Fruit fly (Drosophila melanogaster) whole organism, embryonic: Measurements from ENCODE around the gene ry.

Experiments used
- BEAF-32 ChIP-seq: fragments of 200-800 bp; sonication (Bioruptor generic); optimal IDR thresholded peaks from 3 replicates; lab custom pipeline; 2017; ENCODE audit warnings: missing biosample characterization, missing genetic modification characterization, mild to moderate bottlenecking, moderate library complexity, missing genetic modification reagents
- Bgb ChIP-seq: fragments of 200-800 bp; sonication (Bioruptor generic); IDR thresholded peaks from 2 replicates; pipeline ENCODE4 v1.3.6; 2022; ENCODE audit warnings: missing biosample characterization, missing genetic modification characterization; ENCODE audit not compliant: partially characterized antibody
- CG10267 ChIP-seq: fragments of 200-800 bp; sonication (Bioruptor generic); optimal IDR thresholded peaks from 2 replicates; lab custom pipeline; 2018; ENCODE audit warnings: missing biosample characterization, mild to moderate bottlenecking, missing genetic modification characterization, moderate library complexity
- CG11723 ChIP-seq: fragments of 200-800 bp; sonication (Bioruptor generic); optimal IDR thresholded peaks from 2 replicates; lab custom pipeline; 2017; ENCODE audit warnings: missing biosample characterization, mild to moderate bottlenecking, missing genetic modification characterization
- CG12391 ChIP-seq: fragments of 200-800 bp; sonication (Bioruptor generic); optimal IDR thresholded peaks from 3 replicates; lab custom pipeline; 2018; ENCODE audit warnings: missing biosample characterization, mild to moderate bottlenecking, missing genetic modification characterization, moderate library complexity
- CG13287 ChIP-seq: fragments of 200-800 bp; sonication (Bioruptor generic); IDR thresholded peaks from 2 replicates; pipeline ENCODE4 v1.3.6; 2022; ENCODE audit warnings: missing biosample characterization, missing genetic modification characterization; ENCODE audit not compliant: partially characterized antibody
- CG14710 ChIP-seq: fragments of 200-800 bp; sonication (Bioruptor generic); optimal IDR thresholded peaks from 3 replicates; lab custom pipeline; 2019; ENCODE audit warnings: missing biosample characterization, mild to moderate bottlenecking, missing genetic modification characterization, moderate library complexity
- CG15269 ChIP-seq: fragments of 200-800 bp; sonication (Bioruptor generic); optimal IDR thresholded peaks from 2 replicates; lab custom pipeline; 2018; ENCODE audit warnings: missing biosample characterization, mild to moderate bottlenecking, missing genetic modification characterization, moderate library complexity
- CG17829 ChIP-seq: fragments of 200-800 bp; optimal IDR thresholded peaks from 2 replicates; lab custom pipeline; 2019; ENCODE audit warnings: missing biosample characterization, mild to moderate bottlenecking, missing genetic modification characterization, moderate library complexity
- CG18011 ChIP-seq: fragments of 200-800 bp; sonication (Bioruptor generic); optimal IDR thresholded peaks from 2 replicates; lab custom pipeline; 2017; ENCODE audit warnings: missing biosample characterization, missing genetic modification characterization, mild to moderate bottlenecking, moderate library complexity, missing genotype
- CG18619 ChIP-seq: fragments of 200-800 bp; sonication (Bioruptor generic); optimal IDR thresholded peaks from 3 replicates; lab custom pipeline; 2017; ENCODE audit warnings: missing biosample characterization, mild to moderate bottlenecking, missing genetic modification characterization
- CG2712 ChIP-seq: fragments of 200-800 bp; optimal IDR thresholded peaks from 3 replicates; lab custom pipeline; 2019; ENCODE audit warnings: missing biosample characterization, mild to moderate bottlenecking, missing genetic modification characterization, moderate library complexity
- CG30020 ChIP-seq: fragments of 200-800 bp; optimal IDR thresholded peaks from 2 replicates; lab custom pipeline; 2019; ENCODE audit warnings: missing biosample characterization, mild to moderate bottlenecking, missing genetic modification characterization, moderate library complexity
- CG34422 ChIP-seq: fragments of 200-800 bp; sonication (Bioruptor generic); IDR thresholded peaks from 3 replicates; pipeline ENCODE4 v1.3.6; 2022; ENCODE audit warnings: missing biosample characterization, missing genetic modification characterization
- CG3847 ChIP-seq: fragments of 200-800 bp; sonication (Bioruptor generic); IDR thresholded peaks from 2 replicates; pipeline ENCODE4 v1.3.6; 2022; ENCODE audit warnings: missing biosample characterization, missing genetic modification characterization
- CG7928 ChIP-seq: fragments of 200-800 bp; sonication (Bioruptor generic); optimal IDR thresholded peaks from 2 replicates; lab custom pipeline; 2017; ENCODE audit warnings: missing biosample characterization, mild to moderate bottlenecking, missing genetic modification characterization
- CG8290 ChIP-seq, 3 experiments: fragments of 200-800 bp; sonication (Bioruptor generic); optimal IDR thresholded peaks; 2 replicates each; lab custom pipeline; 2016 to 2019; ENCODE audit warnings: missing biosample characterization in 3 of 3, missing genetic modification characterization in 3 of 3, mild to moderate bottlenecking in 2 of 3, moderate library complexity in 1 of 3
- CG8765 ChIP-seq: fragments of 200-800 bp; sonication (Bioruptor generic); IDR thresholded peaks from 2 replicates; pipeline ENCODE4 v1.3.6; 2022; ENCODE audit warnings: missing biosample characterization, missing genetic modification characterization
- CG9609 ChIP-seq: fragments of 200-800 bp; sonication (Bioruptor generic); optimal IDR thresholded peaks from 3 replicates; lab custom pipeline; 2016; ENCODE audit warnings: missing biosample characterization, missing genetic modification characterization
- Chrac-16 ChIP-seq: fragments of 200-800 bp; sonication (Bioruptor generic); optimal IDR thresholded peaks from 3 replicates; lab custom pipeline; 2016; ENCODE audit warnings: missing biosample characterization, missing genetic modification characterization
- Dll ChIP-seq: fragments of 200-800 bp; sonication (Bioruptor generic); IDR thresholded peaks from 4 replicates; pipeline ENCODE4 v1.3.6; 2022; ENCODE audit warnings: missing biosample characterization, missing genetic modification characterization; ENCODE audit not compliant: partially characterized antibody
- Hr78 ChIP-seq, 2 experiments: fragments of 200-800 bp in 1 of 2; fragments of >200 bp in 1 of 2; sonication (Bioruptor generic) in 1 of 2; optimal IDR thresholded peaks; 2 replicates each; lab custom pipeline; 2017 to 2019; ENCODE audit warnings: missing biosample characterization in 2 of 2, missing genetic modification characterization in 2 of 2, mild to moderate bottlenecking in 1 of 2, moderate library complexity in 1 of 2
- Lhr ChIP-seq: fragments of 200-800 bp; sonication (Bioruptor generic); optimal IDR thresholded peaks from 3 replicates; lab custom pipeline; 2017; ENCODE audit warnings: mild to moderate bottlenecking, missing biosample characterization, missing genetic modification reagents, missing genetic modification characterization
- MESR4 ChIP-seq: fragments of 200-800 bp; sonication (Bioruptor generic); optimal IDR thresholded peaks from 2 replicates; lab custom pipeline; 2018; ENCODE audit warnings: missing biosample characterization, mild to moderate bottlenecking, missing genetic modification characterization, moderate library complexity
- Meics ChIP-seq: fragments of 200-800 bp; sonication (Bioruptor generic); optimal IDR thresholded peaks from 2 replicates; lab custom pipeline; 2017; ENCODE audit warnings: missing biosample characterization, mild to moderate bottlenecking, missing genetic modification characterization
- Myb ChIP-seq: fragments of 200-800 bp; sonication (Bioruptor generic); optimal IDR thresholded peaks from 2 replicates; lab custom pipeline; 2016; ENCODE audit warnings: missing biosample characterization, missing genetic modification characterization
- NK7.1 ChIP-seq: fragments of 200-800 bp; sonication (Bioruptor generic); optimal IDR thresholded peaks from 3 replicates; lab custom pipeline; 2016; ENCODE audit warnings: missing biosample characterization, missing genetic modification characterization
- Nf-YA ChIP-seq: fragments of 200-800 bp; sonication (Bioruptor generic); IDR thresholded peaks from 2 replicates; pipeline ENCODE4 v1.3.6; 2022; ENCODE audit warnings: missing biosample characterization, missing genetic modification characterization
- PHDP ChIP-seq: fragments of 200-800 bp; sonication (Bioruptor generic); optimal IDR thresholded peaks from 3 replicates; lab custom pipeline; 2018; ENCODE audit warnings: missing biosample characterization, mild to moderate bottlenecking, missing genetic modification characterization, moderate library complexity
- Ravus ChIP-seq: fragments of 200-800 bp; sonication (Bioruptor generic); IDR thresholded peaks from 2 replicates; pipeline ENCODE4 v1.3.6; 2022; ENCODE audit warnings: missing biosample characterization, missing genetic modification characterization
- Sin3A ChIP-seq: fragments of >200 bp; optimal IDR thresholded peaks from 2 replicates; lab custom pipeline; 2018
- ap ChIP-seq: fragments of 200-800 bp; sonication (Bioruptor generic); IDR thresholded peaks from 2 replicates; pipeline ENCODE4 v1.3.6; 2022; ENCODE audit warnings: missing biosample characterization, missing genetic modification characterization
- bbx ChIP-seq: fragments of 200-800 bp; sonication (Bioruptor generic); IDR thresholded peaks from 2 replicates; pipeline ENCODE4 v1.3.6; 2022; ENCODE audit warnings: missing biosample characterization, missing genetic modification characterization; ENCODE audit not compliant: partially characterized antibody
- cg ChIP-seq: fragments of 200-800 bp; sonication (Bioruptor generic); optimal IDR thresholded peaks from 3 replicates; lab custom pipeline; 2019; ENCODE audit warnings: missing biosample characterization, mild to moderate bottlenecking, missing genetic modification characterization, moderate library complexity
- chm ChIP-seq: fragments of 200-800 bp; sonication (Bioruptor generic); IDR thresholded peaks from 2 replicates; pipeline ENCODE4 v1.3.6; 2022; ENCODE audit warnings: missing biosample characterization, missing genetic modification characterization
- crp ChIP-seq, 2 experiments: fragments of 200-800 bp; sonication (Bioruptor generic); optimal IDR thresholded peaks; 2 replicates in 1 of 2; 3 replicates in 1 of 2; lab custom pipeline; 2017; ENCODE audit warnings: missing biosample characterization in 2 of 2, missing genetic modification characterization in 2 of 2, mild to moderate bottlenecking in 1 of 2, moderate library complexity in 1 of 2
- dpn ChIP-seq, 2 experiments: fragments of 200-800 bp; sonication (Bioruptor generic); optimal IDR thresholded peaks; 3 replicates each; lab custom pipeline; 2016; ENCODE audit warnings: missing biosample characterization in 2 of 2, missing genetic modification characterization in 2 of 2
- gfzf ChIP-seq: fragments of 200-800 bp; sonication (Bioruptor generic); optimal IDR thresholded peaks from 2 replicates; lab custom pipeline; 2016; ENCODE audit warnings: missing biosample characterization, mild to moderate bottlenecking, missing genetic modification characterization, moderate library complexity
- nmo ChIP-seq: fragments of 200-800 bp; sonication (Bioruptor generic); optimal IDR thresholded peaks from 2 replicates; lab custom pipeline; 2018; ENCODE audit warnings: missing biosample characterization, mild to moderate bottlenecking, missing genetic modification characterization, moderate library complexity
- pan ChIP-seq, 4 experiments: fragments of >200 bp in 3 of 4; fragments of 200-800 bp in 1 of 4; sonication (Bioruptor generic) in 1 of 4; optimal IDR thresholded peaks in 3 of 4; IDR thresholded peaks in 1 of 4; 2 replicates each; pipeline versions ENCODE4 v1.3.6 to Lab custom; 2017 to 2022; ENCODE audit warnings: missing biosample characterization in 2 of 4, missing genetic modification characterization in 2 of 4, mixed read lengths in 1 of 4
- peb ChIP-seq: fragments of 200-800 bp; sonication (Bioruptor generic); IDR thresholded peaks from 2 replicates; pipeline ENCODE4 v1.3.6; 2022; ENCODE audit warnings: missing biosample characterization, missing genetic modification characterization
- pzg ChIP-seq: fragments of 200-800 bp; sonication (Bioruptor generic); optimal IDR thresholded peaks from 3 replicates; lab custom pipeline; 2018; ENCODE audit warnings: missing biosample characterization, mild to moderate bottlenecking, missing genetic modification characterization, moderate library complexity
- slp2 ChIP-seq: fragments of 200-800 bp; sonication (Bioruptor generic); optimal IDR thresholded peaks from 2 replicates; lab custom pipeline; 2016; ENCODE audit warnings: missing biosample characterization, missing genetic modification characterization
- tna ChIP-seq: fragments of 200-800 bp; sonication (Bioruptor generic); IDR thresholded peaks from 2 replicates; pipeline ENCODE4 v1.3.6; 2022; ENCODE audit warnings: missing biosample characterization, missing genetic modification characterization; ENCODE audit not compliant: partially characterized antibody
- trem ChIP-seq: fragments of 200-800 bp; optimal IDR thresholded peaks from 3 replicates; lab custom pipeline; 2019; ENCODE audit warnings: missing biosample characterization, mild to moderate bottlenecking, missing genetic modification characterization, moderate library complexity
- zf30C ChIP-seq: fragments of 200-800 bp; sonication (Bioruptor generic); optimal IDR thresholded peaks from 3 replicates; lab custom pipeline; 2018; ENCODE audit warnings: missing biosample characterization, mild to moderate bottlenecking, missing genetic modification characterization
- zfh1 ChIP-seq: fragments of 200-800 bp; sonication (Bioruptor generic); IDR thresholded peaks from 3 replicates; pipeline ENCODE4 v1.3.6; 2022; ENCODE audit warnings: missing biosample characterization, missing genetic modification characterization

Gene ry

DNA sequence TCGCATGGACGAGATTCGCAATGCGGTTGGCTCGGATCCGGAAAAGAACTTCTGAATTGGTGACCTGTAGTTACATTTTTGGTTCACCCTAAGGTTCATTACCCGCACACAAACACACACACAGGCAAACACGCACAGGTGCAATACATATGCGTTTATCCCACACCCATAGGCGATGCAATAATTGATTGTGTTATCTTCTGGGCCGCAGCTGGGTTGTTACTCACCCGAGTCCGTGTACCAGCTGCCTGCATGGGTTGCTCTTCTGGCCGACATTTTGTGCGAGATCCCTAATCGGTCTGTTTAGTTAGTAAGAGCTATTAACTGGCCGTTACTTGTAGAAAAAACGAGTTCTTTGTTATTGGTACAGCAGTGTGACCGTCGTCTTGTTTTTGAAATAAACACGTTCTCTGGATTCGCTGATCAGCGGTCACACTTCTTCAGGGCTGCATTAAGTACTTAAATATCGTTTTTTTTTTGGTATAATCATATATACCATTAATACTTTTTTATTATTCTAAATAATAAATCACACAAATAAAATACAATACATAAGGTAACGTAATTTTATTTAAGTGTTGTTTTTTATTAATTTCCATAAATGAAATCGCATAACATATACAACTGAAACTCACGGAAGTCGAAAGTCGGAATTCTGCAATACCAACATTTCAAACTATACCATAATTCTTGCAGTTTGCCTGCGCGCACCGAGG, 21.3 kb upstream of the ry start, which contains the start of gene CG8031:
Gene CG8031 (minus strand): TSS at position 406 of the 716 bp plus-strand sequence.
- peak; percentile 78 for TF ChIP-seq Lhr
- peak; percentile 90 for TF ChIP-seq CG7928 (GFP tag; lab: Kevin White, UChicago)
- TF ChIP-seq dpn (GFP tag; optimal IDR thresholded peaks at IDR 0.05; lab: Kevin White, UChicago) = no peak
- TF ChIP-seq CG12391 (tag; lab: Kevin White, UChicago) = peak; percentile 41
- TF ChIP-seq Dll = 0 out of 4 replicates have a peak, but pooled peaks have one; percentile 17
- 0 out of 2 replicates have a peak, but pooled peaks have one; percentile 17 for TF ChIP-seq Bgb
- peak; percentile 68 for TF ChIP-seq nmo
- TF ChIP-seq Sin3A (lab: Kevin White, UChicago) = peak; percentile 91
- TF ChIP-seq MESR4 (GFP tag; lab: Kevin White, UChicago) = peak; percentile 97
- no peak for TF ChIP-seq Ravus (GFP tag; lab: Robert Waterston, UW)
- peak; percentile 83 for TF ChIP-seq CG14710 (tag; lab: Kevin White, UChicago)
- TF ChIP-seq cg = peak; percentile 97
- TF ChIP-seq CG30020 (tag; lab: Kevin White, UChicago) = peak; percentile 27
- TF ChIP-seq PHDP (tag; lab: Kevin White, UChicago) = no peak
- no peak for TF ChIP-seq peb (GFP tag; lab: Robert Waterston, UW)
- no peak for TF ChIP-seq CG8765 (GFP tag; lab: Robert Waterston, UW)
- TF ChIP-seq CG11723 (GFP tag; lab: Kevin White, UChicago) = no peak
- no peak for TF ChIP-seq CG18619 (GFP tag; lab: Kevin White, UChicago)
- no peak for TF ChIP-seq chm (GFP tag; lab: Robert Waterston, UW)
- peak; percentile 7 for TF ChIP-seq CG17829 (tag; lab: Kevin White, UChicago)
- TF ChIP-seq Myb (GFP tag; lab: Kevin White, UChicago) = peak; percentile 35
- no peak for TF ChIP-seq NK7.1 (GFP tag; lab: Kevin White, UChicago)
- no peak for TF ChIP-seq Chrac-16 (GFP tag; lab: Kevin White, UChicago)
- no peak for TF ChIP-seq slp2 (GFP tag; lab: Kevin White, UChicago)
- TF ChIP-seq zfh1 (GFP tag; lab: Robert Waterston, UW) = 0 out of 3 replicates have a peak, but pooled peaks have one; percentile 16
- TF ChIP-seq tna (GFP tag; lab: Robert Waterston, UW) = no peak
- TF ChIP-seq CG18011 (GFP tag; lab: Kevin White, UChicago) = no peak
- TF ChIP-seq CG3847 (GFP tag; lab: Robert Waterston, UW) = peak; percentile 54
- peak; percentile 62 for TF ChIP-seq pzg (GFP tag; lab: Kevin White, UChicago)
- peak; percentile 17 for TF ChIP-seq CG2712 (tag; lab: Kevin White, UChicago)
- no peak for TF ChIP-seq CG9609 (GFP tag; lab: Kevin White, UChicago)
- no peak for TF ChIP-seq pan (optimal IDR thresholded peaks at IDR 0.05; lab: Kevin White, UChicago)
- no peak for TF ChIP-seq pan (GFP tag; optimal IDR thresholded peaks at IDR 0.05 in 1 of 2, IDR thresholded peaks at IDR 0.05 in 1 of 2)
- TF ChIP-seq gfzf (GFP tag; lab: Kevin White, UChicago) = peak; percentile 82
- TF ChIP-seq Nf-YA = no peak
- TF ChIP-seq ap (GFP tag; lab: Robert Waterston, UW) = no peak
- no peak for TF ChIP-seq Meics (GFP tag; lab: Kevin White, UChicago)
- TF ChIP-seq CG34422 (GFP tag; lab: Robert Waterston, UW) = peak; percentile 66; the same call in 2 of the 3 replicates
- TF ChIP-seq CG8290 (GFP tag; optimal IDR thresholded peaks at IDR 0.05; lab: Kevin White, UChicago) = no peak
- no peak for TF ChIP-seq CG8290 (tag; optimal IDR thresholded peaks at IDR 0.05; lab: Kevin White, UChicago)
- TF ChIP-seq Hr78 (GFP tag; optimal IDR thresholded peaks at IDR 0.05; lab: Kevin White, UChicago) = no peak
- no peak for TF ChIP-seq CG15269 (tag; lab: Kevin White, UChicago)
- TF ChIP-seq CG13287 = no peak; the same call in 1 of the 2 replicates
- TF ChIP-seq trem (tag; lab: Kevin White, UChicago) = peak; percentile 26
- peak; percentile 60 for TF ChIP-seq CG10267 (tag; lab: Kevin White, UChicago)
- TF ChIP-seq bbx (GFP tag; lab: Robert Waterston, UW) = peak; percentile 32; the same call in 1 of the 2 replicates
- no peak for TF ChIP-seq zf30C
- peak; percentile 60 for TF ChIP-seq BEAF-32 (GFP tag; lab: Kevin White, UChicago)
- TF ChIP-seq crp (GFP tag; optimal IDR thresholded peaks at IDR 0.05; lab: Kevin White, UChicago) = peak in 1 of 2 experiments; percentile 6
